Worm (Caenorhabditis elegans): Measurements from ENCODE around the gene cyk-1.

Gene cyk-1

DNA sequence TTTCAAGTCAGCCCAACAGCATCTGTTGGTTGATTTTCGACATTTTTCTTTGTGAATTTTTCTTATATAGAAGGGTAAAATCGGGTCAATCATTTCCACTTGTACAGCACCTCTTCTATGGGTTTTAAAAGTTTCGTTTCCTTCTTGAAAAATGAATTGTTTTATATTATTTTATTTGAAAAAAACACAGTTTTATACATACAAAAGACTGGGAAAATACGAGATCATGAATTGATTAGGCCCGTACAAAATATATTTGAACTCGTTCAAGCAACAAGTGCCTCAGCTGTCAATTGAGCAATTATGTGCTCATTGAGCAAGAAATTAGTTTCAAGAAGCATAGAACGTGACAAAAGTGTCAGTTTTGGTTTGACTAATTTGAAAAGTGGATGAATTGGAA is 26.9 kb downstream of the cyk-1 start (continued):
- TF ChIP-seq K11D2.4 (GFP tag; IDR thresholded peaks at IDR 0.05) = no peak
- no peak for TF ChIP-seq mes-4 (tag; optimal IDR thresholded peaks at IDR 0.05)
- TF ChIP-seq ceh-27 (GFP tag; optimal IDR thresholded peaks at IDR 0.05) = no peak
- no peak for TF ChIP-seq hmg-1.2 (GFP tag; IDR thresholded peaks at IDR 0.05)

DNA sequence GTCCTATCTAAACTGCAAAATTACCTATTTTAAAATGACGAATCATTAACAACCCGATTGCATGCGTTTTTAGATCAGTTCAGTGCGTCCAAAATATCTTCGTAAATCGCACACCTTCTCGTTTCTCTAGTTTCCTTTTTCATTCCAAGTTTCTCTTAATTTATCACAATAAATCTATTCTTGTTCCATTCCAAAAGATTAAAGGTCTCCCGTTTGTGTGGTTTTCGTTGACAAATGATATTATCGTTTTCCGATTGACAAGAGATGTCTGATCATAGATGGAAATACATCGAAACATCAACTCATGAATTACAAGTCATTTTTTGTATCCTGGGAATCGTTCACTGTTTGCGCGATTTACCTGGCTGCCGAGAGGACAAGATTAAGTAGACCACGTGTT is 35.8 kb downstream of the cyk-1 start:
- TF ChIP-seq ets-4 (GFP tag; optimal IDR thresholded peaks at IDR 0.05) = no peak
- TF ChIP-seq Y95B8A.8 (GFP tag; IDR thresholded peaks at IDR 0.05) = no peak
- no peak for TF ChIP-seq egl-18 (GFP tag; IDR thresholded peaks at IDR 0.05)
- no peak for TF ChIP-seq cebp-1 (GFP tag; IDR thresholded peaks at IDR 0.05)
- TF ChIP-seq cebp-1 (tag; optimal IDR thresholded peaks at IDR 0.05) = no peak
- no peak for TF ChIP-seq him-1 (tag; optimal IDR thresholded peaks at IDR 0.05)
- TF ChIP-seq ZK185.1 (tag; optimal IDR thresholded peaks at IDR 0.05; ENCODE audit: poor library complexity, severe bottlenecking) = no peak
- TF ChIP-seq nfyb-1 (GFP tag; IDR thresholded peaks at IDR 0.05) = no peak
- TF ChIP-seq T07F8.4 (tag; optimal IDR thresholded peaks at IDR 0.05) = no peak
- TF ChIP-seq ccch-3 (GFP tag; optimal IDR thresholded peaks at IDR 0.05) = no peak
- no peak for TF ChIP-seq F22D6.2 (tag; optimal IDR thresholded peaks at IDR 0.05)

DNA sequence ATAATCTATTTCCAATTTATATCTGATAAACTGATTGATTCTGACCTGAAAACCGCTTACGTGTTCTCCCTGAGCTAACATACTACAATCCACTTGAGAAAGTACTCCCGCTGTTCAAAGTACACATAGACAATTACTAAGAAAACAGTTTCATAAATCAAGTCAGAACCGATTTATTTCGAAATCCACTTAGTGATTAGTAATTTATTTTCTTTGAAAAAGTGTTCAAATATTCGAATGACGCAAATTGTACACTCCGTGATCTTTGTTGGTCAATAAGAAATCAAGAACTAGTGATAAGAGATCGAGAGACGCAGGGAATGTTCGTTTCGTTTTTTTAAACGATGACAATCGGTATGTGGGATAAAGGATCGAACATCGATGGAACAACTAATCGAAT is 36.5 kb downstream of the cyk-1 start:
- TF ChIP-seq F57A8.1 (GFP tag; optimal IDR thresholded peaks at IDR 0.05) = no peak
- 0 out of 2 replicates have a peak, but pooled peaks have one; percentile 41 for TF ChIP-seq lin-26 (GFP tag; IDR thresholded peaks at IDR 0.05)
- TF ChIP-seq cebp-1 (GFP tag; IDR thresholded peaks at IDR 0.05) = no peak
- TF ChIP-seq cebp-1 (tag; optimal IDR thresholded peaks at IDR 0.05) = peak; percentile 52
- TF ChIP-seq hlh-26 (GFP tag; conservative IDR thresholded peaks at IDR 0.05) = no peak
- peak; percentile 27 for TF ChIP-seq nhr-80 (tag; optimal IDR thresholded peaks at IDR 0.05)
- no peak for TF ChIP-seq mxl-1 (tag; optimal IDR thresholded peaks at IDR 0.05)
- TF ChIP-seq K12H6.12 (tag; optimal IDR thresholded peaks at IDR 0.05) = no peak
- no peak for TF ChIP-seq bed-2 (GFP tag; IDR thresholded peaks at IDR 0.05)
- no peak for TF ChIP-seq pha-4 (tag; optimal IDR thresholded peaks at IDR 0.05)

DNA sequence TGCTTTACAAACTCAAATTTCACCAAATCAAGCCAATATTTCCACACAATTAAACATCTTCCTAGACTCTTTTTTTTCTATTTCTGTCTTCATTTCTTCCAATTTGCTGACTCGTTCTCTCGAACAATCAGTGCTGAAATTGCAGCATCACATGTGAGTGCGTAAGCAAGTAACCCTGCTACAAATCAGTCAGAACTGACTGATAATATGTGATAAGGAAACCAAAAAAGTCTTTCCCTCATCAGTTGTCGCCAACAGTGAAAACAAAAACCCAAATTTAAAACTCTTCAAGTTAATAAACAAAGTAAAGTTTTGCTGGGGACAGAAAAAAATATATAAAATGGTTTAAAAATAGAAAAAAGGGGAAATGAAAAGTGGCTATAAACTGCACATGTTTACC is 37.5 kb downstream of the cyk-1 start:
- TF ChIP-seq Y53G8AR.9 (GFP tag; conservative IDR thresholded peaks at IDR 0.05) (0 out of 2 replicates have a peak, but pooled peaks have one; percentile 31), attf-3 (GFP tag; conservative IDR thresholded peaks at IDR 0.05) (no peak), F10E7.11 (tag; optimal IDR thresholded peaks at IDR 0.05) (no peak), pha-4 (tag; optimal IDR thresholded peaks at IDR 0.05) (peak; percentile 12), ets-4 (GFP tag; optimal IDR thresholded peaks at IDR 0.05) (no peak), nhr-80 (tag; optimal IDR thresholded peaks at IDR 0.05) (peak; percentile 71), ztf-22 (GFP tag; optimal IDR thresholded peaks at IDR 0.05) (no peak), bed-2 (GFP tag; IDR thresholded peaks at IDR 0.05) (no peak), nhr-90 (tag; optimal IDR thresholded peaks at IDR 0.05) (no peak), let-607 (tag; optimal IDR thresholded peaks at IDR 0.05) (peak in 1 of 2 experiments; percentile 20), cebp-1 (GFP tag; IDR thresholded peaks at IDR 0.05) (no peak), cebp-1 (tag; optimal IDR thresholded peaks at IDR 0.05) (peak; percentile 36), nhr-179 (tag; optimal IDR thresholded peaks at IDR 0.05) (no peak), ceh-58 (GFP tag; IDR thresholded peaks at IDR 0.05) (no peak), efl-1 (GFP tag; optimal IDR thresholded peaks at IDR 0.05) (no peak), lsl-1 (GFP tag; optimal IDR thresholded peaks at IDR 0.05) (no peak), F49E8.2 (tag; optimal IDR thresholded peaks at IDR 0.05; ENCODE audit: insufficient read depth) (no peak)

Data from whole organism, young adult.